Fruit fly (Drosophila melanogaster): ENCODE data around the gene Nsf2.

- TF ChIP-seq CG8478 (optimal IDR thresholded peaks at IDR 0.05) (no peak), CTCF (optimal IDR thresholded peaks at IDR 0.05) (no peak)
Measured at dm6 chr3R:13802057-13802817, 35.6 kb downstream of the Nsf2 start.
